Fruit fly (Drosophila melanogaster): ENCODE measurements around the gene CG7394.

CG7394 gene

DNA sequence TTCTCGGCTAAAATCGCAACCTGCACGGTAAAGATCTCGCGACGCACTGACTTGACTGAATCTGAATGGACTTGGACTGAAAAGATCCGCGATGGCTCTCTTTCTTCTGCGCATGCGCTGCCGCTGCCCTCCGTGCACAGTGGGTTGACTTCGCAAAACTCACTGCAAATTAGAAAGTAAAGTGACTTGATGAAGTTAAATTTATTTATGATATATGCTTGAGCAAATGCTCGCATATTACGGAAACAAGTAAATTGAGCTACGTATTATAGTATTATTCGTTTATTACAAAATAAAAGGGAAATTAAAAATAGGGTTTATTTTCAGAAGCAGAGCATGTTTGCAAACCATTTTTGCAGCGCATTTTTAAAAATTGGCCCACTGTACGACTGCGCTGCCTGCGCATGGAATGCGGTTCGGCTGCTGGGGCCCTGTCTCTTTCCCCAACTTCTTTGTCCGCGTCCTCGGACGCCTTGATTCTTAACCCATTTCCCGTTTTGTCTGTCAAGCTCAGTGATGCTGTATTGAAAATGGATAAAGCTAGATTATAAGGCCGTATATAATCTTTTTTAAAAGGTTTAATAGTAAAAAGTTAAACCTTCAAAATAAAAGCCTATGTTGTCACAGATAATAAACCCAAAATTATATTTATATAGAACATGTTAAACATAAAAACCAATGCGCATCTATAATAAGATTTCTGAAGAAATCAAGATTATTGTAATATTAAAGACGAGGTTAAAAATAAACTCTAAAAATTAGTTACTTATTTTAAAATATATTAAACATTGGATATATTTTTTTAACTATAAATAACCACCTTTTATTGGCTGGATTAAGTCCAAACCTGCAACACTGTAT is 26.2 kb downstream of the CG7394 start, which contains the start of gene rt (continued):
- TF ChIP-seq so (GFP tag; IDR thresholded peaks at IDR 0.05) (no peak), p53 (GFP tag; optimal IDR thresholded peaks at IDR 0.05) (no peak), gfzf (GFP tag; optimal IDR thresholded peaks at IDR 0.05) (no peak), pb (GFP tag; optimal IDR thresholded peaks at IDR 0.05) (no peak), CG31224 (GFP tag; IDR thresholded peaks at IDR 0.05) (peak; percentile 29; the same call in 1 of the 2 replicates), NFAT (GFP tag; IDR thresholded peaks at IDR 0.05) (no peak), GATAe (GFP tag; conservative IDR thresholded peaks at IDR 0.05) (no peak), CG15696 (tag; optimal IDR thresholded peaks at IDR 0.05) (peak; percentile 56), ken (GFP tag; IDR thresholded peaks at IDR 0.05) (peak; percentile 44; the same call in 1 of the 3 replicates), Abd-B (GFP tag; optimal IDR thresholded peaks at IDR 0.05) (no peak), PHDP (tag; optimal IDR thresholded peaks at IDR 0.05) (peak; percentile 41), zen (tag; optimal IDR thresholded peaks at IDR 0.05) (peak; percentile 6), CG10654 (GFP tag; optimal IDR thresholded peaks at IDR 0.05) (peak; percentile 4), her (GFP tag; optimal IDR thresholded peaks at IDR 0.05) (no peak), CG31388 (GFP tag; optimal IDR thresholded peaks at IDR 0.05) (no peak), Bgb (GFP tag; IDR thresholded peaks at IDR 0.05; ENCODE audit: partially characterized antibody) (no peak), pzg (GFP tag; optimal IDR thresholded peaks at IDR 0.05) (no peak), Ravus (GFP tag; IDR thresholded peaks at IDR 0.05) (no peak), oc (tag; optimal IDR thresholded peaks at IDR 0.05) (no peak), CG16815 (GFP tag; optimal IDR thresholded peaks at IDR 0.05) (peak; percentile 56), Antp (GFP tag; optimal IDR thresholded peaks at IDR 0.05) (no peak), Sin3A (optimal IDR thresholded peaks at IDR 0.05) (no peak), D (optimal IDR thresholded peaks at IDR 0.05) (no peak), D (GFP tag; optimal IDR thresholded peaks at IDR 0.05) (peak; percentile 57), Hmx (GFP tag; optimal IDR thresholded peaks at IDR 0.05) (no peak), Sox100B (GFP tag; optimal IDR thresholded peaks at IDR 0.05) (peak; percentile 69), bcd (GFP tag; optimal IDR thresholded peaks at IDR 0.05) (peak; percentile 24), sna (GFP tag; IDR thresholded peaks at IDR 0.05; ENCODE audit: partially characterized antibody) (no peak), CkIIα-i1 (GFP tag; IDR thresholded peaks at IDR 0.05) (no peak), Dll (GFP tag; IDR thresholded peaks at IDR 0.05; ENCODE audit: partially characterized antibody) (no peak), Deaf1 (tag; optimal IDR thresholded peaks at IDR 0.05) (peak; percentile 6), Drgx (GFP tag; IDR thresholded peaks at IDR 0.05) (peak; percentile 77), CG3838 (GFP tag; optimal IDR thresholded peaks at IDR 0.05) (no peak), jigr1 (GFP tag; IDR thresholded peaks at IDR 0.05) (peak; percentile 49; the same call in 1 of the 3 replicates), bab2 (GFP tag; optimal IDR thresholded peaks at IDR 0.05) (peak; percentile 14), CG10431 (GFP tag; optimal IDR thresholded peaks at IDR 0.05) (peak; percentile 17), Hand (GFP tag; optimal IDR thresholded peaks at IDR 0.05) (no peak), zen2 (GFP tag; IDR thresholded peaks at IDR 0.05; ENCODE audit: partially characterized antibody) (no peak), Ada2b (GFP tag; IDR thresholded peaks at IDR 0.05) (0 out of 2 replicates have a peak, but pooled peaks have one; percentile 32), lov (optimal IDR thresholded peaks at IDR 0.05) (no peak), lov (GFP tag; IDR thresholded peaks at IDR 0.05) (no peak), CG8388 (GFP tag; optimal IDR thresholded peaks at IDR 0.05) (peak; percentile 64), CG8281 (tag; optimal IDR thresholded peaks at IDR 0.05) (no peak), CG6175 (GFP tag; IDR thresholded peaks at IDR 0.05) (no peak), abd-A (tag; optimal IDR thresholded peaks at IDR 0.05) (no peak), D19B (GFP tag; optimal IDR thresholded peaks at IDR 0.05) (no peak), ewg (GFP tag; optimal IDR thresholded peaks at IDR 0.05) (peak; percentile 72), CG13424 (tag; optimal IDR thresholded peaks at IDR 0.05) (peak; percentile 70), CG10321 (GFP tag; IDR thresholded peaks at IDR 0.05) (no peak), MESR4 (GFP tag; optimal IDR thresholded peaks at IDR 0.05) (no peak)

Data from whole organism, embryonic.